Fruit fly (Drosophila melanogaster) whole organism, embryonic: ENCODE results near the gene jhamt.
A peak's percentile ranks its signal among the peaks of the same experiment; 100 is the strongest.

Experiments used
- Atf6 ChIP-seq: fragments of 200-800 bp; sonication (Bioruptor generic); IDR thresholded peaks from 2 replicates; pipeline ENCODE4 v1.3.6; 2022; ENCODE audit warnings: missing biosample characterization, missing genetic modification characterization
- CG10267 ChIP-seq: fragments of 200-800 bp; sonication (Bioruptor generic); optimal IDR thresholded peaks from 2 replicates; lab custom pipeline; 2018; ENCODE audit warnings: missing biosample characterization, mild to moderate bottlenecking, missing genetic modification characterization, moderate library complexity
- CG10321 ChIP-seq: fragments of 200-800 bp; sonication (Bioruptor generic); IDR thresholded peaks from 2 replicates; pipeline ENCODE4 v1.3.6; 2022; ENCODE audit warnings: missing biosample characterization, missing genetic modification characterization
- CG10543 ChIP-seq: fragments of 200-800 bp; sonication (Bioruptor generic); optimal IDR thresholded peaks from 3 replicates; lab custom pipeline; 2017; ENCODE audit warnings: missing biosample characterization, mild to moderate bottlenecking, missing genetic modification characterization, moderate library complexity
- CG11247 ChIP-seq: fragments of 200-800 bp; sonication (Bioruptor generic); IDR thresholded peaks from 2 replicates; pipeline ENCODE4 v1.3.6; 2022; ENCODE audit warnings: missing biosample characterization, missing genetic modification characterization
- CG11398 ChIP-seq: fragments of 200-800 bp; sonication (Bioruptor generic); optimal IDR thresholded peaks from 2 replicates; lab custom pipeline; 2016; ENCODE audit warnings: missing biosample characterization, missing genetic modification characterization
- CG11696 ChIP-seq: fragments of 200-800 bp; sonication (Bioruptor generic); IDR thresholded peaks from 2 replicates; pipeline ENCODE4 v1.3.6; 2022; ENCODE audit warnings: missing biosample characterization, missing genetic modification characterization
- CG12219 ChIP-seq: fragments of 200-800 bp; sonication (Bioruptor generic); optimal IDR thresholded peaks from 3 replicates; lab custom pipeline; 2018; ENCODE audit warnings: missing biosample characterization, mild to moderate bottlenecking, missing genetic modification characterization
- CG12659 ChIP-seq: fragments of 200-800 bp; sonication (Bioruptor generic); optimal IDR thresholded peaks from 3 replicates; lab custom pipeline; 2017; ENCODE audit warnings: mild to moderate bottlenecking, missing biosample characterization, missing genetic modification reagents, missing genetic modification characterization
- CG14710 ChIP-seq: fragments of 200-800 bp; sonication (Bioruptor generic); optimal IDR thresholded peaks from 3 replicates; lab custom pipeline; 2019; ENCODE audit warnings: missing biosample characterization, mild to moderate bottlenecking, missing genetic modification characterization, moderate library complexity
- CG14965 ChIP-seq: fragments of 200-800 bp; sonication (Bioruptor generic); optimal IDR thresholded peaks from 2 replicates; lab custom pipeline; 2016; ENCODE audit warnings: missing biosample characterization, missing genetic modification characterization, borderline replicate concordance
- CG17568 ChIP-seq: fragments of 200-800 bp; sonication (Bioruptor generic); optimal IDR thresholded peaks from 2 replicates; lab custom pipeline; 2018; ENCODE audit warnings: missing biosample characterization, mild to moderate bottlenecking, missing genetic modification characterization, moderate library complexity
- CG1832 ChIP-seq: fragments of 200-800 bp; sonication (Bioruptor generic); optimal IDR thresholded peaks from 2 replicates; lab custom pipeline; 2017; ENCODE audit warnings: missing biosample characterization, mild to moderate bottlenecking, missing genetic modification characterization, inconsistent platforms
- CG2712 ChIP-seq: fragments of 200-800 bp; optimal IDR thresholded peaks from 3 replicates; lab custom pipeline; 2019; ENCODE audit warnings: missing biosample characterization, mild to moderate bottlenecking, missing genetic modification characterization, moderate library complexity
- CG2875 ChIP-seq: fragments of 200-800 bp; sonication (Bioruptor generic); optimal IDR thresholded peaks from 2 replicates; lab custom pipeline; 2017; ENCODE audit warnings: missing biosample characterization, mild to moderate bottlenecking, missing genetic modification characterization, missing genetic modification reagents
- CG2889 ChIP-seq: fragments of 200-800 bp; sonication (Bioruptor generic); IDR thresholded peaks from 3 replicates; pipeline ENCODE4 v1.3.6; 2022; ENCODE audit warnings: missing biosample characterization, missing genetic modification characterization
- CG30020 ChIP-seq: fragments of 200-800 bp; optimal IDR thresholded peaks from 2 replicates; lab custom pipeline; 2019; ENCODE audit warnings: missing biosample characterization, mild to moderate bottlenecking, missing genetic modification characterization, moderate library complexity
- CG31365 ChIP-seq: fragments of 200-800 bp; sonication (Bioruptor generic); optimal IDR thresholded peaks from 2 replicates; lab custom pipeline; 2018; ENCODE audit warnings: missing biosample characterization, mild to moderate bottlenecking, missing genetic modification characterization
- CG34224 ChIP-seq: fragments of 200-800 bp; sonication (Bioruptor generic); IDR thresholded peaks from 3 replicates; pipeline ENCODE4 v1.3.6; 2022; ENCODE audit warnings: missing biosample characterization, missing genetic modification characterization; ENCODE audit not compliant: partially characterized antibody
- CG3726 ChIP-seq: fragments of 200-800 bp; sonication (Bioruptor generic); IDR thresholded peaks from 3 replicates; pipeline ENCODE4, ENCODE4 v1.3.6; 2022; ENCODE audit warnings: missing biosample characterization, missing genetic modification characterization
- CG4328 ChIP-seq: fragments of 200-800 bp; sonication (Bioruptor generic); optimal IDR thresholded peaks from 3 replicates; lab custom pipeline; 2017; ENCODE audit warnings: missing biosample characterization, missing genetic modification reagents, missing genetic modification characterization
- CG5180 ChIP-seq: fragments of 200-800 bp; sonication (Bioruptor generic); optimal IDR thresholded peaks from 3 replicates; lab custom pipeline; 2017; ENCODE audit warnings: missing biosample characterization, missing genetic modification characterization, mild to moderate bottlenecking, moderate library complexity, missing genetic modification reagents
- CG6683 ChIP-seq: fragments of 200-800 bp; sonication (Bioruptor generic); optimal IDR thresholded peaks from 2 replicates; lab custom pipeline; 2017; ENCODE audit warnings: missing biosample characterization, mild to moderate bottlenecking, missing genetic modification characterization, missing genetic modification reagents
- CG7786 ChIP-seq: fragments of 200-800 bp; sonication (Bioruptor generic); optimal IDR thresholded peaks from 2 replicates; lab custom pipeline; 2016; ENCODE audit warnings: missing biosample characterization, missing genetic modification characterization
- CG8089 ChIP-seq: fragments of 200-800 bp; sonication (Bioruptor generic); optimal IDR thresholded peaks from 3 replicates; lab custom pipeline; 2016; ENCODE audit warnings: missing biosample characterization, missing genetic modification characterization
- CG8765 ChIP-seq: fragments of 200-800 bp; sonication (Bioruptor generic); IDR thresholded peaks from 2 replicates; pipeline ENCODE4 v1.3.6; 2022; ENCODE audit warnings: missing biosample characterization, missing genetic modification characterization
- CG8944 ChIP-seq: fragments of 200-800 bp; sonication (Bioruptor generic); optimal IDR thresholded peaks from 3 replicates; lab custom pipeline; 2016; ENCODE audit warnings: missing biosample characterization, missing genetic modification characterization
- CG9727 ChIP-seq: fragments of 200-800 bp; sonication (Bioruptor generic); optimal IDR thresholded peaks from 3 replicates; lab custom pipeline; 2017; ENCODE audit warnings: missing biosample characterization, mild to moderate bottlenecking, missing genetic modification characterization
- Dll ChIP-seq: fragments of 200-800 bp; sonication (Bioruptor generic); IDR thresholded peaks from 4 replicates; pipeline ENCODE4 v1.3.6; 2022; ENCODE audit warnings: missing biosample characterization, missing genetic modification characterization; ENCODE audit not compliant: partially characterized antibody
- Dref ChIP-seq: fragments of 200-800 bp; sonication (Bioruptor generic); IDR thresholded peaks from 2 replicates; pipeline ENCODE4 v1.3.6; 2022; ENCODE audit warnings: missing biosample characterization, missing genetic modification characterization
- HLH4C ChIP-seq: fragments of 200-800 bp; sonication (Bioruptor generic); IDR thresholded peaks from 3 replicates; pipeline ENCODE4 v1.3.6; 2022; ENCODE audit warnings: missing biosample characterization, missing genetic modification characterization; ENCODE audit not compliant: partially characterized antibody
- Myb ChIP-seq: fragments of 200-800 bp; sonication (Bioruptor generic); optimal IDR thresholded peaks from 2 replicates; lab custom pipeline; 2016; ENCODE audit warnings: missing biosample characterization, missing genetic modification characterization
- Sox102F ChIP-seq: fragments of 200-800 bp; sonication (Bioruptor generic); optimal IDR thresholded peaks from 2 replicates; lab custom pipeline; 2018; ENCODE audit warnings: missing biosample characterization, mild to moderate bottlenecking, missing genetic modification characterization, moderate library complexity
- Ssrp ChIP-seq: fragments of 200-800 bp; sonication (Bioruptor generic); optimal IDR thresholded peaks from 2 replicates; lab custom pipeline; 2018; ENCODE audit warnings: missing biosample characterization, mild to moderate bottlenecking, missing genetic modification characterization, moderate library complexity
- YL-1 ChIP-seq: fragments of 200-800 bp; sonication (Bioruptor generic); optimal IDR thresholded peaks from 3 replicates; lab custom pipeline; 2017; ENCODE audit warnings: missing biosample characterization, mild to moderate bottlenecking, missing genetic modification characterization
- ash1 ChIP-seq: fragments of 200-800 bp; sonication (Bioruptor generic); optimal IDR thresholded peaks from 2 replicates; lab custom pipeline; 2018; ENCODE audit warnings: missing biosample characterization, mild to moderate bottlenecking, missing genetic modification characterization
- cad ChIP-seq: fragments of >200 bp; optimal IDR thresholded peaks from 2 replicates; lab custom pipeline; 2017; ENCODE audit warnings: missing biosample characterization, missing genetic modification characterization
- chm ChIP-seq: fragments of 200-800 bp; sonication (Bioruptor generic); IDR thresholded peaks from 2 replicates; pipeline ENCODE4 v1.3.6; 2022; ENCODE audit warnings: missing biosample characterization, missing genetic modification characterization
- dati ChIP-seq: fragments of 200-800 bp; sonication (Bioruptor generic); IDR thresholded peaks from 2 replicates; pipeline ENCODE4 v1.3.6; 2022; ENCODE audit warnings: missing biosample characterization, missing genetic modification characterization
- fd64A ChIP-seq: fragments of 200-800 bp; sonication (Bioruptor generic); optimal IDR thresholded peaks from 3 replicates; lab custom pipeline; 2018; ENCODE audit warnings: missing biosample characterization, mild to moderate bottlenecking, missing genetic modification characterization
- fru ChIP-seq: fragments of >200 bp; optimal IDR thresholded peaks from 2 replicates; lab custom pipeline; 2017
- lbe ChIP-seq: fragments of 200-800 bp; sonication (Bioruptor generic); optimal IDR thresholded peaks from 2 replicates; lab custom pipeline; 2016; ENCODE audit warnings: missing biosample characterization, mild to moderate bottlenecking, missing genetic modification characterization
- nau ChIP-seq: fragments of 200-800 bp; sonication (Bioruptor generic); optimal IDR thresholded peaks from 3 replicates; lab custom pipeline; 2017; ENCODE audit warnings: missing biosample characterization, mild to moderate bottlenecking, missing genetic modification characterization, missing genetic modification reagents
- nerfin-1 ChIP-seq: fragments of 200-800 bp; sonication (Bioruptor generic); optimal IDR thresholded peaks from 3 replicates; lab custom pipeline; 2019; ENCODE audit warnings: missing biosample characterization, mild to moderate bottlenecking, missing genetic modification characterization, moderate library complexity
- odd ChIP-seq: fragments of 200-800 bp; sonication (Bioruptor generic); optimal IDR thresholded peaks from 2 replicates; lab custom pipeline; 2017; ENCODE audit warnings: missing biosample characterization, mild to moderate bottlenecking, missing genetic modification characterization
- pros ChIP-seq: fragments of 200-800 bp; sonication (Bioruptor generic); optimal IDR thresholded peaks from 3 replicates; lab custom pipeline; 2019; ENCODE audit warnings: missing biosample characterization, mild to moderate bottlenecking, missing genetic modification characterization, moderate library complexity
- shn ChIP-seq: fragments of 200-800 bp; sonication (Bioruptor generic); optimal IDR thresholded peaks from 3 replicates; lab custom pipeline; 2016; ENCODE audit warnings: missing biosample characterization, missing genetic modification characterization
- trem ChIP-seq: fragments of 200-800 bp; optimal IDR thresholded peaks from 3 replicates; lab custom pipeline; 2019; ENCODE audit warnings: missing biosample characterization, mild to moderate bottlenecking, missing genetic modification characterization, moderate library complexity
- twi ChIP-seq: fragments of 200-800 bp; optimal IDR thresholded peaks from 2 replicates; lab custom pipeline; 2019; ENCODE audit warnings: missing biosample characterization, mild to moderate bottlenecking, missing genetic modification characterization, moderate library complexity
- wor ChIP-seq: fragments of 200-800 bp; sonication (Bioruptor generic); IDR thresholded peaks from 2 replicates; pipeline ENCODE4 v1.3.6; 2022; ENCODE audit warnings: missing biosample characterization, missing genetic modification characterization

The jhamt gene

dm6 chr2L:16356249-16357025 is 9.3 kb upstream of the jhamt start, which contains the start of gene CaBP1 (continued):
- TF ChIP-seq twi (tag; lab: Kevin White, UChicago): no peak
- no peak for TF ChIP-seq CG10543
- TF ChIP-seq CG8944: no peak
- peak; percentile 99 for TF ChIP-seq Dll (GFP tag; lab: Robert Waterston, UW)
- no peak for TF ChIP-seq CG14965 (GFP tag; lab: Kevin White, UChicago)
- no peak for TF ChIP-seq CG2889 (GFP tag; lab: Robert Waterston, UW)
- no peak for TF ChIP-seq wor (GFP tag; lab: Robert Waterston, UW)
- TF ChIP-seq Atf6: no peak
- TF ChIP-seq CG2712 (tag; lab: Kevin White, UChicago): peak; percentile 5
- no peak for TF ChIP-seq Sox102F (GFP tag; lab: Kevin White, UChicago)
- TF ChIP-seq CG30020 (tag; lab: Kevin White, UChicago): peak; percentile 40
- TF ChIP-seq CG10321: no peak
- TF ChIP-seq CG12659 (GFP tag; lab: Kevin White, UChicago): peak; percentile 50
- no peak for TF ChIP-seq CG2875 (GFP tag; lab: Kevin White, UChicago)
- TF ChIP-seq CG34224 (GFP tag; lab: Robert Waterston, UW): peak; percentile 98
- TF ChIP-seq CG31365 (tag; lab: Kevin White, UChicago): no peak
- no peak for TF ChIP-seq CG17568
- TF ChIP-seq nerfin-1 (tag; lab: Kevin White, UChicago): no peak
- no peak for TF ChIP-seq Myb (GFP tag; lab: Kevin White, UChicago)
- TF ChIP-seq dati (GFP tag; lab: Robert Waterston, UW): no peak
- no peak for TF ChIP-seq CG12219 (GFP tag; lab: Kevin White, UChicago)
- no peak for TF ChIP-seq CG8089
- TF ChIP-seq Dref: peak; percentile 74
- TF ChIP-seq CG10267 (tag; lab: Kevin White, UChicago): peak; percentile 87
- TF ChIP-seq CG5180 (GFP tag; lab: Kevin White, UChicago): no peak
- no peak for TF ChIP-seq CG11247 (GFP tag; lab: Robert Waterston, UW)
- no peak for TF ChIP-seq CG1832 (GFP tag; lab: Kevin White, UChicago)
- TF ChIP-seq fru: no peak
- peak; percentile 59 for TF ChIP-seq CG14710
- no peak for TF ChIP-seq CG9727 (GFP tag; lab: Kevin White, UChicago)
- TF ChIP-seq CG6683 (GFP tag; lab: Kevin White, UChicago): no peak
- TF ChIP-seq chm (GFP tag; lab: Robert Waterston, UW): no peak
- no peak for TF ChIP-seq CG8765
- no peak for TF ChIP-seq nau (GFP tag; lab: Kevin White, UChicago)
- TF ChIP-seq shn (GFP tag; lab: Kevin White, UChicago): no peak
- TF ChIP-seq fd64A: no peak
- TF ChIP-seq CG7786 (GFP tag; lab: Kevin White, UChicago): no peak
- TF ChIP-seq lbe (GFP tag; lab: Kevin White, UChicago): peak; percentile 21
- no peak for TF ChIP-seq CG3726
- no peak for TF ChIP-seq CG4328 (GFP tag; lab: Kevin White, UChicago)
- no peak for TF ChIP-seq Ssrp (tag; lab: Kevin White, UChicago)
- TF ChIP-seq trem (tag; lab: Kevin White, UChicago): peak; percentile 64
- TF ChIP-seq CG11398 (GFP tag; lab: Kevin White, UChicago): no peak
- TF ChIP-seq pros: no peak
- TF ChIP-seq HLH4C: peak; percentile 93
- TF ChIP-seq YL-1 (GFP tag; lab: Kevin White, UChicago): peak; percentile 67
- no peak for TF ChIP-seq CG11696 (GFP tag; lab: Robert Waterston, UW)
- TF ChIP-seq odd (GFP tag; lab: Kevin White, UChicago): no peak
- no peak for TF ChIP-seq ash1
- no peak for TF ChIP-seq cad (GFP tag; lab: Kevin White, UChicago)
